Fruit fly (Drosophila melanogaster) whole organism, embryonic: ENCODE data around the gene CG11263.
A peak's percentile ranks its signal among the peaks of the same experiment; 100 is the strongest.

ENCODE experiments used
- Asciz ChIP-seq: fragments of 200-800 bp; sonication (Bioruptor generic); optimal IDR thresholded peaks from 2 replicates; lab custom pipeline; 2017; ENCODE audit warnings: missing biosample characterization, mild to moderate bottlenecking, missing genetic modification characterization, missing genetic modification reagents
- Bgb ChIP-seq: fragments of 200-800 bp; sonication (Bioruptor generic); IDR thresholded peaks from 2 replicates; pipeline ENCODE4 v1.3.6; 2022; ENCODE audit warnings: missing biosample characterization, missing genetic modification characterization; ENCODE audit not compliant: partially characterized antibody
- CG10431 ChIP-seq: fragments of 200-800 bp; sonication (Bioruptor generic); optimal IDR thresholded peaks from 3 replicates; lab custom pipeline; 2018; ENCODE audit warnings: missing biosample characterization, mild to moderate bottlenecking, missing genetic modification characterization
- CG11247 ChIP-seq: fragments of 200-800 bp; sonication (Bioruptor generic); IDR thresholded peaks from 2 replicates; pipeline ENCODE4 v1.3.6; 2022; ENCODE audit warnings: missing biosample characterization, missing genetic modification characterization
- CG15073 ChIP-seq: fragments of 200-800 bp; sonication (Bioruptor generic); optimal IDR thresholded peaks from 2 replicates; lab custom pipeline; 2016; ENCODE audit warnings: missing biosample characterization, missing genetic modification characterization
- CG15269 ChIP-seq: fragments of 200-800 bp; sonication (Bioruptor generic); optimal IDR thresholded peaks from 2 replicates; lab custom pipeline; 2018; ENCODE audit warnings: missing biosample characterization, mild to moderate bottlenecking, missing genetic modification characterization, moderate library complexity
- CG1603 ChIP-seq: fragments of 200-800 bp; sonication (Bioruptor generic); optimal IDR thresholded peaks from 2 replicates; lab custom pipeline; 2019; ENCODE audit warnings: missing biosample characterization, mild to moderate bottlenecking, missing genetic modification characterization, moderate library complexity
- CG16813 ChIP-seq: fragments of 200-800 bp; sonication (Bioruptor generic); IDR thresholded peaks from 3 replicates; pipeline ENCODE4 v1.3.6; 2022; ENCODE audit warnings: missing biosample characterization, missing genetic modification characterization; ENCODE audit not compliant: partially characterized antibody
- CG17328 ChIP-seq: fragments of 200-800 bp; sonication (Bioruptor generic); IDR thresholded peaks from 2 replicates; pipeline ENCODE4 v1.3.6; 2022; ENCODE audit warnings: missing biosample characterization, missing genetic modification characterization
- CG17829 ChIP-seq: fragments of 200-800 bp; optimal IDR thresholded peaks from 2 replicates; lab custom pipeline; 2019; ENCODE audit warnings: missing biosample characterization, mild to moderate bottlenecking, missing genetic modification characterization, moderate library complexity
- CG30020 ChIP-seq: fragments of 200-800 bp; optimal IDR thresholded peaks from 2 replicates; lab custom pipeline; 2019; ENCODE audit warnings: missing biosample characterization, mild to moderate bottlenecking, missing genetic modification characterization, moderate library complexity
- CG42726 ChIP-seq: fragments of 200-800 bp; sonication (Bioruptor generic); IDR thresholded peaks from 2 replicates; pipeline ENCODE4 v1.3.6; 2022; ENCODE audit warnings: missing biosample characterization, missing genetic modification characterization; ENCODE audit not compliant: partially characterized antibody
- CG4820 ChIP-seq: fragments of 200-800 bp; sonication (Bioruptor generic); optimal IDR thresholded peaks from 3 replicates; lab custom pipeline; 2016; ENCODE audit warnings: missing biosample characterization, missing genetic modification characterization
- CG5953 ChIP-seq: fragments of 200-800 bp; sonication (Bioruptor generic); IDR thresholded peaks from 2 replicates; pipeline ENCODE4 v1.3.6; 2022; ENCODE audit warnings: missing biosample characterization, missing genetic modification characterization
- CG7556 ChIP-seq: fragments of 200-800 bp; sonication (Bioruptor generic); optimal IDR thresholded peaks from 2 replicates; lab custom pipeline; 2017; ENCODE audit warnings: missing biosample characterization, mild to moderate bottlenecking, missing genetic modification characterization
- CG7839 ChIP-seq: fragments of 200-800 bp; sonication (Bioruptor generic); optimal IDR thresholded peaks from 3 replicates; lab custom pipeline; 2018; ENCODE audit warnings: missing biosample characterization, mild to moderate bottlenecking, missing genetic modification characterization, moderate library complexity
- CoRest ChIP-seq: fragments of 200-800 bp; sonication (Bioruptor generic); optimal IDR thresholded peaks from 3 replicates; lab custom pipeline; 2018; ENCODE audit warnings: missing biosample characterization, mild to moderate bottlenecking, missing genetic modification characterization, moderate library complexity
- D ChIP-seq, 2 experiments: fragments of 200-800 bp in 1 of 2; fragments of >200 bp in 1 of 2; sonication (Bioruptor generic) in 1 of 2; optimal IDR thresholded peaks; 2 replicates in 1 of 2; 3 replicates in 1 of 2; lab custom pipeline; 2017; ENCODE audit warnings: mild to moderate bottlenecking in 1 of 2, missing biosample characterization in 1 of 2, missing genetic modification characterization in 1 of 2, missing genetic modification reagents in 1 of 2
- HHEX ChIP-seq: fragments of 200-800 bp; sonication (Bioruptor generic); optimal IDR thresholded peaks from 3 replicates; lab custom pipeline; 2017; ENCODE audit warnings: missing biosample characterization, mild to moderate bottlenecking, missing genetic modification characterization, missing genetic modification reagents
- Hr51 ChIP-seq, 2 experiments: fragments of 200-800 bp; sonication (Bioruptor generic); optimal IDR thresholded peaks; 2 replicates in 1 of 2; 3 replicates in 1 of 2; lab custom pipeline; 2016 to 2018; ENCODE audit warnings: missing biosample characterization in 2 of 2, missing genetic modification characterization in 2 of 2, mild to moderate bottlenecking in 1 of 2, moderate library complexity in 1 of 2
- Oaz ChIP-seq: fragments of 200-800 bp; sonication (Bioruptor generic); IDR thresholded peaks from 2 replicates; pipeline ENCODE4 v1.3.6; 2022; ENCODE audit warnings: missing biosample characterization, missing genetic modification characterization
- Oli ChIP-seq: fragments of 200-800 bp; sonication (Bioruptor generic); optimal IDR thresholded peaks from 2 replicates; lab custom pipeline; 2018; ENCODE audit warnings: missing biosample characterization, mild to moderate bottlenecking, missing genetic modification characterization, moderate library complexity
- Rx ChIP-seq: fragments of 200-800 bp; sonication (Bioruptor generic); IDR thresholded peaks from 2 replicates; pipeline ENCODE4 v1.3.6; 2022; ENCODE audit warnings: missing biosample characterization, missing genetic modification characterization
- Side ChIP-seq: fragments of 200-800 bp; sonication (Bioruptor generic); optimal IDR thresholded peaks from 2 replicates; lab custom pipeline; 2016; ENCODE audit warnings: missing biosample characterization, missing genetic modification characterization
- Sox100B ChIP-seq: fragments of 200-800 bp; sonication (Bioruptor generic); optimal IDR thresholded peaks from 3 replicates; lab custom pipeline; 2018; ENCODE audit warnings: missing biosample characterization, mild to moderate bottlenecking, missing genetic modification characterization
- Ssrp ChIP-seq: fragments of 200-800 bp; sonication (Bioruptor generic); optimal IDR thresholded peaks from 2 replicates; lab custom pipeline; 2018; ENCODE audit warnings: missing biosample characterization, mild to moderate bottlenecking, missing genetic modification characterization, moderate library complexity
- Xbp1 ChIP-seq: fragments of 200-800 bp; sonication (Bioruptor generic); optimal IDR thresholded peaks from 3 replicates; lab custom pipeline; 2016; ENCODE audit warnings: missing biosample characterization, mild to moderate bottlenecking, missing genetic modification characterization
- bcd ChIP-seq: fragments of 200-800 bp; sonication (Bioruptor generic); optimal IDR thresholded peaks from 2 replicates; lab custom pipeline; 2017; ENCODE audit warnings: missing biosample characterization, mild to moderate bottlenecking, missing genetic modification characterization
- bsh ChIP-seq, 2 experiments: fragments of 200-800 bp; sonication (Bioruptor generic); optimal IDR thresholded peaks; 2 replicates each; lab custom pipeline; 2017 to 2018; ENCODE audit warnings: mild to moderate bottlenecking in 2 of 2, missing biosample characterization in 2 of 2, missing genetic modification characterization in 2 of 2, moderate library complexity in 1 of 2
- chn ChIP-seq: fragments of 200-800 bp; sonication (Bioruptor generic); optimal IDR thresholded peaks from 2 replicates; lab custom pipeline; 2016; ENCODE audit warnings: missing biosample characterization, missing genetic modification characterization
- ci ChIP-seq: fragments of 200-800 bp; sonication (Bioruptor generic); IDR thresholded peaks from 3 replicates; pipeline ENCODE4 v1.3.6; 2022; ENCODE audit warnings: missing biosample characterization, missing genetic modification characterization
- crol ChIP-seq: fragments of 200-800 bp; sonication (Bioruptor generic); IDR thresholded peaks from 2 replicates; pipeline ENCODE4 v1.3.6; 2022; ENCODE audit warnings: missing biosample characterization, missing genetic modification characterization
- cwo ChIP-seq: fragments of 200-800 bp; sonication (Bioruptor generic); optimal IDR thresholded peaks from 3 replicates; lab custom pipeline; 2017; ENCODE audit warnings: missing biosample characterization, missing genetic modification characterization, mild to moderate bottlenecking, moderate library complexity, missing genetic modification reagents
- fd96Cb ChIP-seq: fragments of 200-800 bp; sonication (Bioruptor generic); optimal IDR thresholded peaks from 2 replicates; lab custom pipeline; 2018; ENCODE audit warnings: missing biosample characterization, mild to moderate bottlenecking, missing genetic modification characterization, moderate library complexity
- ftz-f1 ChIP-seq: fragments of 200-800 bp; sonication (Bioruptor generic); optimal IDR thresholded peaks from 2 replicates; lab custom pipeline; 2016; ENCODE audit warnings: missing biosample characterization, missing genetic modification characterization
- jing ChIP-seq: fragments of 200-800 bp; sonication (Bioruptor generic); optimal IDR thresholded peaks from 2 replicates; lab custom pipeline; 2018; ENCODE audit warnings: missing biosample characterization, mild to moderate bottlenecking, missing genetic modification characterization
- lmd ChIP-seq: fragments of 200-800 bp; sonication (Bioruptor generic); IDR thresholded peaks from 2 replicates; pipeline ENCODE4 v1.3.6; 2022; ENCODE audit warnings: missing biosample characterization, missing genetic modification characterization
- nmo ChIP-seq: fragments of 200-800 bp; sonication (Bioruptor generic); optimal IDR thresholded peaks from 2 replicates; lab custom pipeline; 2018; ENCODE audit warnings: missing biosample characterization, mild to moderate bottlenecking, missing genetic modification characterization, moderate library complexity
- otp ChIP-seq: fragments of 200-800 bp; sonication (Bioruptor generic); IDR thresholded peaks from 3 replicates; pipeline ENCODE4, ENCODE4 v1.3.6; 2022; ENCODE audit warnings: missing biosample characterization, missing genetic modification characterization
- pan ChIP-seq, 4 experiments: fragments of >200 bp in 3 of 4; fragments of 200-800 bp in 1 of 4; sonication (Bioruptor generic) in 1 of 4; optimal IDR thresholded peaks in 3 of 4; IDR thresholded peaks in 1 of 4; 2 replicates each; pipeline versions ENCODE4 v1.3.6 to Lab custom; 2017 to 2022; ENCODE audit warnings: missing biosample characterization in 2 of 4, missing genetic modification characterization in 2 of 4, mixed read lengths in 1 of 4
- prd ChIP-seq, 3 experiments: fragments of >200 bp in 2 of 3; fragments of 200-800 bp in 1 of 3; sonication (Bioruptor generic) in 1 of 3; optimal IDR thresholded peaks in 2 of 3; IDR thresholded peaks in 1 of 3; 2 replicates in 2 of 3; 3 replicates in 1 of 3; pipeline versions ENCODE4 v1.3.6 to Lab custom; 2017 to 2022; ENCODE audit warnings: missing biosample characterization in 1 of 3, missing genetic modification characterization in 1 of 3
- pum ChIP-seq: fragments of 200-800 bp; sonication (Bioruptor generic); optimal IDR thresholded peaks from 2 replicates; lab custom pipeline; 2016; ENCODE audit warnings: missing biosample characterization, missing genetic modification characterization
- row ChIP-seq: fragments of 200-800 bp; sonication (Bioruptor generic); IDR thresholded peaks from 3 replicates; pipeline ENCODE4 v1.3.6; 2022; ENCODE audit warnings: missing biosample characterization, missing genetic modification characterization
- sd ChIP-seq: fragments of 200-800 bp; sonication (Bioruptor generic); optimal IDR thresholded peaks from 3 replicates; lab custom pipeline; 2018; ENCODE audit warnings: missing biosample characterization, mild to moderate bottlenecking, missing genetic modification characterization, moderate library complexity
- seq ChIP-seq: fragments of 200-800 bp; sonication (Bioruptor generic); IDR thresholded peaks from 2 replicates; pipeline ENCODE4 v1.3.6; 2022; ENCODE audit warnings: missing biosample characterization, missing genetic modification characterization
- toy ChIP-seq: fragments of 200-800 bp; sonication (Bioruptor generic); IDR thresholded peaks from 2 replicates; pipeline ENCODE4 v1.3.6; 2022; ENCODE audit warnings: missing biosample characterization, missing genetic modification characterization
- unpg ChIP-seq: fragments of 200-800 bp; sonication (Bioruptor generic); optimal IDR thresholded peaks from 3 replicates; lab custom pipeline; 2018; ENCODE audit warnings: missing biosample characterization, mild to moderate bottlenecking, missing genetic modification characterization, moderate library complexity

Gene CG11263

dm6 chr3L:13030055-13030634, 23.5 kb downstream of the CG11263 start (continued):
- TF ChIP-seq fd96Cb (peak; percentile 6), CG15269 (peak; percentile 48), CG7839 (peak; percentile 49), Asciz (no peak), ftz-f1 (GFP tag; lab: Kevin White, UChicago) (no peak), row (GFP tag; lab: Robert Waterston, UW) (peak; percentile 63), Ssrp (tag; lab: Kevin White, UChicago) (peak; percentile 1), Sox100B (GFP tag; lab: Kevin White, UChicago) (no peak), unpg (GFP tag; lab: Kevin White, UChicago) (peak; percentile 25), CG42726 (GFP tag; lab: Robert Waterston, UW) (no peak), Rx (no peak), Hr51 (GFP tag; optimal IDR thresholded peaks at IDR 0.05; lab: Kevin White, UChicago) (peak in 1 of 2 experiments; percentile 58), prd (optimal IDR thresholded peaks at IDR 0.05; lab: Kevin White, UChicago) (no peak), prd (GFP tag; IDR thresholded peaks at IDR 0.05; lab: Robert Waterston, UW) (peak; percentile 39; the same call in 1 of the 3 replicates), Side (GFP tag; lab: Kevin White, UChicago) (no peak), nmo (GFP tag; lab: Kevin White, UChicago) (peak; percentile 15), HHEX (GFP tag; lab: Kevin White, UChicago) (peak; percentile 27), Oli (tag; lab: Kevin White, UChicago) (peak; percentile 47), Oaz (GFP tag; lab: Robert Waterston, UW) (0 out of 2 replicates have a peak, but pooled peaks have one; percentile 26), cwo (GFP tag; lab: Kevin White, UChicago) (no peak), otp (GFP tag; lab: Robert Waterston, UW) (no peak), CG11247 (GFP tag; lab: Robert Waterston, UW) (no peak), bsh (GFP tag; optimal IDR thresholded peaks at IDR 0.05; lab: Kevin White, UChicago) (peak in 1 of 2 experiments; percentile 43), bcd (GFP tag; lab: Kevin White, UChicago) (no peak), pan (optimal IDR thresholded peaks at IDR 0.05; lab: Kevin White, UChicago) (no peak), pan (GFP tag; optimal IDR thresholded peaks at IDR 0.05 in 1 of 2, IDR thresholded peaks at IDR 0.05 in 1 of 2) (peak in 1 of 2 experiments; percentile 53), toy (no peak), crol (GFP tag; lab: Robert Waterston, UW) (no peak), sd (tag; lab: Kevin White, UChicago) (peak; percentile 20), CG17328 (GFP tag; lab: Robert Waterston, UW) (no peak), Bgb (GFP tag; lab: Robert Waterston, UW) (no peak), CG16813 (no peak), ci (GFP tag; lab: Robert Waterston, UW) (0 out of 3 replicates have a peak, but pooled peaks have one; percentile 22), CG17829 (tag; lab: Kevin White, UChicago) (peak; percentile 19), seq (GFP tag; lab: Robert Waterston, UW) (no peak), CG15073 (GFP tag; lab: Kevin White, UChicago) (no peak), CG1603 (peak; percentile 37), CG4820 (GFP tag; lab: Kevin White, UChicago) (no peak), D (optimal IDR thresholded peaks at IDR 0.05; lab: Kevin White, UChicago) (no peak), D (GFP tag; optimal IDR thresholded peaks at IDR 0.05; lab: Kevin White, UChicago) (no peak), CG5953 (no peak), chn (GFP tag; lab: Kevin White, UChicago) (no peak), CoRest (tag; lab: Kevin White, UChicago) (peak; percentile 47), lmd (GFP tag; lab: Robert Waterston, UW) (peak; percentile 31; the same call in 1 of the 2 replicates), jing (peak; percentile 2), CG10431 (GFP tag; lab: Kevin White, UChicago) (no peak), CG7556 (peak; percentile 16), CG30020 (tag; lab: Kevin White, UChicago) (no peak), pum (GFP tag; lab: Kevin White, UChicago) (peak; percentile 10), Xbp1 (GFP tag; lab: Kevin White, UChicago) (peak; percentile 32)
